Worm (Caenorhabditis elegans) whole organism, young adult: Measurements from ENCODE around the gene nac-2.

Experiments used
- B0035.1 ChIP-seq: sonication (generic microtip); optimal IDR thresholded peaks from 2 replicates; lab custom pipeline; 2016; ENCODE audit warnings: missing genetic modification characterization, mild to moderate bottlenecking, missing compliant biosample characterization, missing genotype, missing genetic modification reagents
- C17E4.6 ChIP-seq: fragments of 200-800 bp; sonication (Bioruptor generic); IDR thresholded peaks from 2 replicates; pipeline ENCODE4 v1.3.6; 2022; ENCODE audit warnings: missing genetic modification reagents, missing genetic modification characterization, missing compliant biosample characterization
- F23B12.7 ChIP-seq: sonication (generic microtip); optimal IDR thresholded peaks from 2 replicates; lab custom pipeline; 2017; ENCODE audit warnings: missing genetic modification characterization, mild to moderate bottlenecking, missing compliant biosample characterization, antibody characterized with exemption, moderate library complexity; ENCODE audit not compliant: insufficient read depth
- F33H1.4 ChIP-seq: fragments of 200-800 bp; sonication (Bioruptor generic); IDR thresholded peaks from 2 replicates; pipeline ENCODE4 v1.3.6; 2022; ENCODE audit warnings: missing genetic modification reagents, missing genetic modification characterization, missing compliant biosample characterization
- F57C9.4 ChIP-seq: sonication (generic microtip); optimal IDR thresholded peaks from 2 replicates; lab custom pipeline; 2017; ENCODE audit warnings: mild to moderate bottlenecking, missing genetic modification characterization, missing compliant biosample characterization
- Y56A3A.18 ChIP-seq: fragments of 200-800 bp; sonication (Bioruptor generic); IDR thresholded peaks from 2 replicates; pipeline ENCODE4 v1.3.6; 2022; ENCODE audit warnings: missing genetic modification reagents, missing genetic modification characterization, missing compliant biosample characterization
- ZK185.1 ChIP-seq: sonication (generic microtip); optimal IDR thresholded peaks from 2 replicates; lab custom pipeline; 2016; ENCODE audit warnings: mild to moderate bottlenecking, missing genetic modification characterization, missing compliant biosample characterization; ENCODE audit not compliant: poor library complexity, severe bottlenecking
- akir-1 ChIP-seq: fragments of 200-800 bp; sonication (Bioruptor generic); optimal IDR thresholded peaks from 2 replicates; lab custom pipeline; 2018; ENCODE audit warnings: mild to moderate bottlenecking, missing genetic modification characterization, moderate library complexity, missing compliant biosample characterization
- atf-7 ChIP-seq: sonication (generic microtip); optimal IDR thresholded peaks from 2 replicates; lab custom pipeline; 2017; ENCODE audit warnings: mild to moderate bottlenecking, missing genetic modification characterization, missing compliant biosample characterization
- athp-1 ChIP-seq: sonication (generic microtip); optimal IDR thresholded peaks from 2 replicates; lab custom pipeline; 2017; ENCODE audit warnings: mild to moderate bottlenecking, missing genetic modification characterization, missing compliant biosample characterization
- bed-1 ChIP-seq: fragments of 200-800 bp; sonication (Bioruptor generic); IDR thresholded peaks from 2 replicates; pipeline ENCODE4 v1.3.6; 2022; ENCODE audit warnings: missing genetic modification reagents, missing genetic modification characterization, missing compliant biosample characterization
- ccch-3 ChIP-seq: fragments of 200-800 bp; sonication (Bioruptor generic); optimal IDR thresholded peaks from 2 replicates; lab custom pipeline; 2018; ENCODE audit warnings: mild to moderate bottlenecking, missing genetic modification characterization, missing compliant biosample characterization
- cebp-1 ChIP-seq, 2 experiments: fragments of 200-800 bp in 1 of 2; sonication (Bioruptor generic) in 1 of 2; sonication (generic microtip) in 1 of 2; IDR thresholded peaks in 1 of 2; optimal IDR thresholded peaks in 1 of 2; 2 replicates each; pipeline versions ENCODE4 v1.3.6 to Lab custom; 2017 to 2022; ENCODE audit warnings: missing compliant biosample characterization in 2 of 2, missing genetic modification characterization in 2 of 2, mild to moderate bottlenecking in 1 of 2, missing genetic modification reagents in 1 of 2, moderate library complexity in 1 of 2
- ceh-27 ChIP-seq: fragments of 200-800 bp; sonication (Bioruptor generic); optimal IDR thresholded peaks from 2 replicates; lab custom pipeline; 2018; ENCODE audit warnings: mild to moderate bottlenecking, missing genetic modification characterization, moderate library complexity, missing compliant biosample characterization
- ceh-40 ChIP-seq: fragments of 200-800 bp; sonication (Bioruptor generic); IDR thresholded peaks from 2 replicates; pipeline ENCODE4 v1.3.6; 2022; ENCODE audit warnings: missing genetic modification characterization, missing compliant biosample characterization
- ceh-58 ChIP-seq: fragments of 200-800 bp; sonication (Bioruptor generic); IDR thresholded peaks from 2 replicates; pipeline ENCODE4 v1.3.6; 2022; ENCODE audit warnings: missing genetic modification characterization, missing compliant biosample characterization
- ceh-91 ChIP-seq: fragments of 200-800 bp; sonication (Bioruptor generic); IDR thresholded peaks from 2 replicates; pipeline ENCODE4 v1.3.6; 2022; ENCODE audit warnings: missing genetic modification reagents, missing genetic modification characterization, missing compliant biosample characterization
- dox-1 ChIP-seq: fragments of 200-800 bp; sonication (Bioruptor generic); IDR thresholded peaks from 2 replicates; pipeline ENCODE4 v1.3.6; 2022; ENCODE audit warnings: missing genetic modification reagents, missing genetic modification characterization, missing compliant biosample characterization
- dpl-1 ChIP-seq: fragments of 150-350 bp; optimal IDR thresholded peaks from 2 replicates; lab custom pipeline; 2014; ENCODE audit warnings: missing biosample characterization, missing genetic modification reagents, missing genetic modification characterization
- egl-18 ChIP-seq: fragments of 200-800 bp; sonication (Bioruptor generic); IDR thresholded peaks from 2 replicates; pipeline ENCODE4 v1.3.6; 2022; ENCODE audit warnings: missing genetic modification reagents, missing genetic modification characterization, missing compliant biosample characterization
- egl-44 ChIP-seq: fragments of 200-800 bp; sonication (Bioruptor generic); IDR thresholded peaks from 2 replicates; pipeline ENCODE4 v1.3.6; 2022; ENCODE audit warnings: missing genetic modification reagents, missing genetic modification characterization, missing compliant biosample characterization
- ets-4 ChIP-seq: fragments of 200-800 bp; sonication (Bioruptor generic); optimal IDR thresholded peaks from 2 replicates; lab custom pipeline; 2018; ENCODE audit warnings: mild to moderate bottlenecking, missing genetic modification characterization, missing compliant biosample characterization
- him-1 ChIP-seq: sonication (generic microtip); optimal IDR thresholded peaks from 2 replicates; lab custom pipeline; 2016; ENCODE audit warnings: missing genotype, missing genetic modification reagents, missing genetic modification characterization, missing compliant biosample characterization
- hmg-1.2 ChIP-seq: fragments of 200-800 bp; sonication (Bioruptor generic); IDR thresholded peaks from 2 replicates; pipeline ENCODE4 v1.3.6; 2022; ENCODE audit warnings: missing genetic modification reagents, missing genetic modification characterization, missing compliant biosample characterization
- hmg-20 ChIP-seq: fragments of 200-800 bp; sonication (Bioruptor generic); IDR thresholded peaks from 2 replicates; pipeline ENCODE4 v1.3.6; 2022; ENCODE audit warnings: missing genetic modification reagents, missing genetic modification characterization, missing compliant biosample characterization
- hrde-1 ChIP-seq: sonication (generic microtip); optimal IDR thresholded peaks from 2 replicates; lab custom pipeline; 2016; ENCODE audit warnings: missing genetic modification characterization, mild to moderate bottlenecking, missing compliant biosample characterization, moderate library complexity, missing genotype, missing genetic modification reagents, borderline replicate concordance
- let-607 ChIP-seq, 2 experiments: fragments of 200-800 bp in 1 of 2; sonication (Bioruptor generic) in 1 of 2; sonication (generic microtip) in 1 of 2; optimal IDR thresholded peaks; 2 replicates each; lab custom pipeline; 2016 to 2018; ENCODE audit warnings: mild to moderate bottlenecking in 2 of 2, missing compliant biosample characterization in 2 of 2, missing genetic modification characterization in 2 of 2, moderate library complexity in 2 of 2, missing genotype in 1 of 2
- lin-54 ChIP-seq: fragments of 200-800 bp; sonication (Bioruptor generic); optimal IDR thresholded peaks from 2 replicates; lab custom pipeline; 2018; ENCODE audit warnings: mild to moderate bottlenecking, missing genetic modification characterization, missing compliant biosample characterization
- lsy-27 ChIP-seq: sonication (generic microtip); optimal IDR thresholded peaks from 2 replicates; lab custom pipeline; 2017; ENCODE audit warnings: missing genetic modification characterization, mild to moderate bottlenecking, missing compliant biosample characterization, antibody characterized with exemption, missing genotype, borderline replicate concordance; ENCODE audit not compliant: insufficient read depth
- madf-10 ChIP-seq: sonication (generic microtip); optimal IDR thresholded peaks from 2 replicates; lab custom pipeline; 2016; ENCODE audit warnings: mild to moderate bottlenecking, missing genetic modification characterization, missing compliant biosample characterization
- madf-3 ChIP-seq: fragments of 200-800 bp; sonication (Bioruptor generic); IDR thresholded peaks from 2 replicates; pipeline ENCODE4 v1.3.6; 2022; ENCODE audit warnings: missing genetic modification reagents, missing genetic modification characterization, missing compliant biosample characterization
- madf-6 ChIP-seq: fragments of 200-800 bp; sonication (Bioruptor generic); IDR thresholded peaks from 2 replicates; pipeline ENCODE4 v1.3.6; 2022; ENCODE audit warnings: missing genetic modification reagents, missing genetic modification characterization, missing compliant biosample characterization
- mes-4 ChIP-seq: sonication (generic microtip); optimal IDR thresholded peaks from 2 replicates; lab custom pipeline; 2016; ENCODE audit warnings: missing genotype, missing genetic modification characterization, missing compliant biosample characterization
- nfya-2 ChIP-seq: fragments of 200-800 bp; sonication (Bioruptor generic); IDR thresholded peaks from 2 replicates; pipeline ENCODE4 v1.3.6; 2022; ENCODE audit warnings: missing genetic modification reagents, missing genetic modification characterization, missing compliant biosample characterization
- nhr-120 ChIP-seq: fragments of 200-800 bp; sonication (Bioruptor generic); IDR thresholded peaks from 2 replicates; pipeline ENCODE4 v1.3.6; 2022; ENCODE audit warnings: missing genetic modification characterization, missing compliant biosample characterization
- nhr-179 ChIP-seq: sonication (generic microtip); optimal IDR thresholded peaks from 2 replicates; lab custom pipeline; 2016; ENCODE audit warnings: mild to moderate bottlenecking, missing genetic modification characterization, missing compliant biosample characterization
- nhr-80 ChIP-seq: sonication (generic microtip); optimal IDR thresholded peaks from 2 replicates; lab custom pipeline; 2016; ENCODE audit warnings: missing genetic modification characterization, missing compliant biosample characterization
- pbrm-1 ChIP-seq: fragments of 200-800 bp; sonication (Bioruptor generic); IDR thresholded peaks from 2 replicates; pipeline ENCODE4 v1.3.6; 2022; ENCODE audit warnings: missing genetic modification reagents, missing genetic modification characterization, missing compliant biosample characterization
- rcor-1 ChIP-seq: fragments of 200-800 bp; sonication (Bioruptor generic); IDR thresholded peaks from 2 replicates; pipeline ENCODE4 v1.3.6; 2022; ENCODE audit warnings: missing genetic modification reagents, missing genetic modification characterization, missing compliant biosample characterization
- sea-2 ChIP-seq: fragments of 200-800 bp; sonication (Bioruptor generic); IDR thresholded peaks from 2 replicates; pipeline ENCODE4 v1.3.6; 2022; ENCODE audit warnings: missing genetic modification characterization, missing compliant biosample characterization
- snpc-3.4 ChIP-seq: sonication (generic microtip); optimal IDR thresholded peaks from 2 replicates; lab custom pipeline; 2017; ENCODE audit warnings: missing genetic modification characterization, mild to moderate bottlenecking, missing compliant biosample characterization, antibody characterized with exemption, moderate library complexity, missing genotype, missing genetic modification reagents
- zim-3 ChIP-seq: sonication (generic microtip); optimal IDR thresholded peaks from 2 replicates; lab custom pipeline; 2017; ENCODE audit warnings: mild to moderate bottlenecking, missing genetic modification characterization, moderate library complexity, missing compliant biosample characterization
- ztf-22 ChIP-seq: fragments of 200-800 bp; sonication (Bioruptor generic); optimal IDR thresholded peaks from 2 replicates; lab custom pipeline; 2018; ENCODE audit warnings: mild to moderate bottlenecking, missing genetic modification characterization, moderate library complexity, missing compliant biosample characterization
- ztf-26 ChIP-seq: sonication (generic microtip); optimal IDR thresholded peaks from 2 replicates; lab custom pipeline; 2017; ENCODE audit warnings: missing genetic modification characterization, missing compliant biosample characterization
- ztf-28 ChIP-seq: fragments of 200-800 bp; sonication (Bioruptor generic); IDR thresholded peaks from 2 replicates; pipeline ENCODE4 v1.3.6; 2022; ENCODE audit warnings: missing genetic modification reagents, missing genetic modification characterization, missing compliant biosample characterization

nac-2 gene

ce11 chrIII:9043200-9043599 lies at the start of gene nac-2:
Gene nac-2 (minus strand): TSS chrIII:9043300.
- TF ChIP-seq hrde-1 (tag; lab: Kevin White, UChicago) (no peak), zim-3 (no peak), cebp-1 (GFP tag; IDR thresholded peaks at IDR 0.05; lab: Robert Waterston, UW) (no peak), cebp-1 (tag; optimal IDR thresholded peaks at IDR 0.05; lab: Kevin White, UChicago) (no peak), rcor-1 (GFP tag; lab: Robert Waterston, UW) (no peak), dpl-1 (no peak), C17E4.6 (GFP tag; lab: Robert Waterston, UW) (no peak), ceh-40 (GFP tag; lab: Robert Waterston, UW) (no peak), nhr-120 (no peak), ccch-3 (GFP tag; lab: Kevin White, UChicago) (no peak), him-1 (no peak), ets-4 (GFP tag; lab: Kevin White, UChicago) (no peak), nhr-179 (tag; lab: Kevin White, UChicago) (no peak), egl-18 (GFP tag; lab: Robert Waterston, UW) (no peak), lin-54 (GFP tag; lab: Kevin White, UChicago) (no peak), B0035.1 (tag; lab: Kevin White, UChicago) (no peak), akir-1 (GFP tag; lab: Kevin White, UChicago) (no peak), athp-1 (tag; lab: Kevin White, UChicago) (no peak), madf-3 (GFP tag; lab: Robert Waterston, UW) (no peak), ceh-91 (GFP tag; lab: Robert Waterston, UW) (no peak), ztf-28 (no peak)
- TF ChIP-seq, all 124 proteins: peak for 0

ce11 chrIII:9091392-9092291 lies 48.5 kb upstream of the nac-2 start, which contains the start of gene glp-1:
Gene glp-1 (plus strand): TSS chrIII:9092241.
- TF ChIP-seq lsy-27 (no peak), atf-7 (tag; lab: Kevin White, UChicago) (no peak), sea-2 (GFP tag; lab: Robert Waterston, UW) (no peak), madf-10 (tag; lab: Kevin White, UChicago) (no peak), nhr-80 (tag; lab: Kevin White, UChicago) (no peak), dox-1 (GFP tag; lab: Robert Waterston, UW) (no peak), let-607 (tag; optimal IDR thresholded peaks at IDR 0.05; lab: Kevin White, UChicago) (no peak), F23B12.7 (no peak), hmg-20 (GFP tag; lab: Robert Waterston, UW) (no peak), nfya-2 (no peak), athp-1 (tag; lab: Kevin White, UChicago) (no peak), madf-6 (GFP tag; lab: Robert Waterston, UW) (peak; percentile 80; the same call in 1 of the 2 replicates), egl-44 (GFP tag; lab: Robert Waterston, UW) (no peak), cebp-1 (GFP tag; IDR thresholded peaks at IDR 0.05; lab: Robert Waterston, UW) (no peak), cebp-1 (tag; optimal IDR thresholded peaks at IDR 0.05; lab: Kevin White, UChicago) (no peak), pbrm-1 (GFP tag; lab: Robert Waterston, UW) (no peak), ceh-58 (GFP tag; lab: Robert Waterston, UW) (no peak), ztf-22 (no peak), F57C9.4 (tag; lab: Kevin White, UChicago) (no peak), hmg-1.2 (peak; percentile 5; the same call in 1 of the 2 replicates), ceh-27 (GFP tag; lab: Kevin White, UChicago) (no peak), snpc-3.4 (tag; lab: Kevin White, UChicago) (peak; percentile 32), ZK185.1 (no peak), Y56A3A.18 (GFP tag; lab: Robert Waterston, UW) (no peak), bed-1 (GFP tag; lab: Robert Waterston, UW) (no peak), F33H1.4 (GFP tag; lab: Robert Waterston, UW) (0 out of 2 replicates have a peak, but pooled peaks have one; percentile 42), egl-18 (GFP tag; lab: Robert Waterston, UW) (no peak), ztf-26 (tag; lab: Kevin White, UChicago) (no peak), mes-4 (no peak), akir-1 (GFP tag; lab: Kevin White, UChicago) (no peak)
